Fruit fly (Drosophila melanogaster) Kc167 (cell line): Measurements from ENCODE around the gene PGRP-SB1.

Experiments
- Myc ChIP-seq: fragments of >200 bp; optimal IDR thresholded peaks from 2 replicates; lab custom pipeline; 2017; ENCODE audit warnings: missing external identifiers
- Sin3A ChIP-seq: fragments of >200 bp; optimal IDR thresholded peaks from 2 replicates; lab custom pipeline; 2018; ENCODE audit warnings: missing external identifiers
- insv ChIP-seq: fragments of >200 bp; optimal IDR thresholded peaks from 3 replicates; lab custom pipeline; 2018; ENCODE audit warnings: missing external identifiers
- psq ChIP-seq: fragments of >200 bp; optimal IDR thresholded peaks from 2 replicates; lab custom pipeline; 2017; ENCODE audit warnings: missing external identifiers
- ttk ChIP-seq: sonication (Bioruptor generic); optimal IDR thresholded peaks from 2 replicates; lab custom pipeline; 2017; ENCODE audit warnings: missing external identifiers

DNA sequence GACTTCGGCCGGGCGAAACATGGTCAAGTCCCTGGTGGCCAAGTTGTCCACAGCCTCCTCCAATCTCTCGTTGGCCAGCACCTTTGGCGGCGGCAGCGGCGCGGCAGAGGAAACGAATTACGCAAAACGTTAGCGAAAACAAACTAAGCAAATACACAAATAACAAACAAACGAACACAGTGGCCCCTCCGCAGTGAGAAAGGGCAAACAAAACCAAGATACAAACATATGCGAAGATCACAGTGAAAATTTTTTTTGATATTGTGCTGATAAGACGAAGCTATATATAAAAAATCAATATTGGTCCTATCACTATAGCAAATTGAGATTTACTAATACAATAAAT is 13.6 kb downstream of the PGRP-SB1 start:
- TF ChIP-seq Myc (lab: Kevin White, UChicago) (no peak), insv (lab: Kevin White, UChicago) (no peak), psq (no peak), ttk (lab: Kevin White, UChicago) (no peak), Sin3A (lab: Kevin White, UChicago) (no peak)
